Fruit fly (Drosophila melanogaster): Measurements from ENCODE around the gene Sec16.
A peak's percentile ranks its signal among the peaks of the same experiment; 100 is the strongest.

The Sec16 gene

DNA sequence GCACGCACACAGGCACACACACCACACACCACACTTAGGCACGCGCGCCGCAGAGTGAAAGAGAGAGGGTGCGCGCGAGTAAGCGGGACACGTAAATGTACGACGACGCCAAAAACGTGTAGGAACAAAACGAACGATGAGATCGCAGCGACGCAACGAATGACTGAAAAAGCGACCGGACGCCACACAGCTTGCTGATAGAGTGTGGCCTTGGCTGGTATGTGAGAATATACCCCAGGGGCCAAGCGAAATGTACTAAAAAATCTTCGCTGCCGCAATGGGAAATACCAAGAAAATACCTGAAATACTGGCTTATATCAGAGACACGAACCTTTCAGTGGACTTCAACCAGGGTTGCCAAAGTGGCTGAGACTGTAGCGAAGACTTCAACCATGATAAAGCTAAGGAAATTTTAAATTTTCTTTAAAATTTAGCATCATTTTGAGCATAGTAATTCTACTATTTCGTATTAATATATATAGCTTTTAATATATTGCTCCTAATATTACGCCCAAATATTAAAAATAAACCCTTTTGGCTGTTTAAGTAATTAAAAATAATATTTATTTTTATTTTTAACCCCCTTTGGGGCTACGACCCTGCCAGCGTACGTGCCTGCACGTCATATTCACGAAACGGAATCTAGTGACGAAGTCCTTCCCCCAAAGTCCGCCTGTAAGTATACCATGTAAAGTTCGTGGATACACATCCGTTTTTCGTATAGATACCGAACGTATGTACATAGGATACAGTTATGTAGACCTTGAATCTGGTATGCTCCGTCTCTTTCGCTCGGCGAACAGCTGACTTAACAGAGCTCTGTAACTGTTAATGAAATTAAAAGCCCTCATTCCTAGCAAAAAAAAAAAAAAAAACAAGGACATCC, 12.6 kb upstream of the Sec16 start, which contains the start of gene Pits:
TSS of gene Pits (minus strand) at position 210 of the 886 bp plus-strand sequence.
- TF ChIP-seq ase (GFP tag; IDR thresholded peaks at IDR 0.05) (no peak), CG7963 (GFP tag; IDR thresholded peaks at IDR 0.05; ENCODE audit: partially characterized antibody) (no peak), z (GFP tag; IDR thresholded peaks at IDR 0.05) (no peak), CG12155 (GFP tag; optimal IDR thresholded peaks at IDR 0.05) (peak; percentile 25), vvl (GFP tag; IDR thresholded peaks at IDR 0.05) (peak; percentile 43), Myb (GFP tag; optimal IDR thresholded peaks at IDR 0.05) (peak; percentile 75), CG18599 (GFP tag; optimal IDR thresholded peaks at IDR 0.05) (peak; percentile 59), Med (GFP tag) (peak; percentile 94), sisA (GFP tag; IDR thresholded peaks at IDR 0.05) (peak; percentile 27; the same call in 1 of the 2 replicates), CG6683 (GFP tag; optimal IDR thresholded peaks at IDR 0.05) (no peak), pan (optimal IDR thresholded peaks at IDR 0.05) (no peak), pan (GFP tag; optimal IDR thresholded peaks at IDR 0.05 in 1 of 2, IDR thresholded peaks at IDR 0.05 in 1 of 2) (peak in 1 of 2 experiments; percentile 8), grau (tag; optimal IDR thresholded peaks at IDR 0.05) (peak; percentile 56), Blimp-1 (GFP tag; optimal IDR thresholded peaks at IDR 0.05) (peak; percentile 4), schlank (tag; optimal IDR thresholded peaks at IDR 0.05) (no peak), tap (tag; optimal IDR thresholded peaks at IDR 0.05) (no peak), Nf-YC (tag; optimal IDR thresholded peaks at IDR 0.05) (peak; percentile 26), Dip2 (GFP tag; IDR thresholded peaks at IDR 0.05) (no peak), CG7556 (GFP tag; optimal IDR thresholded peaks at IDR 0.05) (peak; percentile 45), NC2β (GFP tag; optimal IDR thresholded peaks at IDR 0.05) (peak; percentile 49), Hsf (GFP tag; optimal IDR thresholded peaks at IDR 0.05) (no peak), phol (tag; optimal IDR thresholded peaks at IDR 0.05) (peak; percentile 63), Max (GFP tag; optimal IDR thresholded peaks at IDR 0.05) (peak; percentile 48), sqz (GFP tag; optimal IDR thresholded peaks at IDR 0.05) (no peak), CG1529 (GFP tag; optimal IDR thresholded peaks at IDR 0.05) (no peak), CG43689 (GFP tag; IDR thresholded peaks at IDR 0.05) (no peak), Atf-2 (GFP tag; optimal IDR thresholded peaks at IDR 0.05) (peak; percentile 12), CG17385 (GFP tag; optimal IDR thresholded peaks at IDR 0.05) (peak; percentile 37), grn (GFP tag; optimal IDR thresholded peaks at IDR 0.05) (peak; percentile 53), CG4424 (GFP tag; optimal IDR thresholded peaks at IDR 0.05) (peak; percentile 24), kah (GFP tag; optimal IDR thresholded peaks at IDR 0.05) (peak; percentile 6), fd96Cb (tag; optimal IDR thresholded peaks at IDR 0.05) (peak; percentile 26), Hr3 (GFP tag; optimal IDR thresholded peaks at IDR 0.05) (peak; percentile 16), CG16815 (GFP tag; optimal IDR thresholded peaks at IDR 0.05) (peak; percentile 43), Sox100B (GFP tag; optimal IDR thresholded peaks at IDR 0.05) (peak; percentile 33), CG8944 (GFP tag; optimal IDR thresholded peaks at IDR 0.05) (no peak), Ssrp (tag; optimal IDR thresholded peaks at IDR 0.05) (no peak), gsb (GFP tag; IDR thresholded peaks at IDR 0.05) (no peak), lilli (GFP tag; optimal IDR thresholded peaks at IDR 0.05) (peak; percentile 30), CG4617 (GFP tag; optimal IDR thresholded peaks at IDR 0.05; ENCODE audit: borderline replicate concordance) (peak; percentile 31), Meics (GFP tag; optimal IDR thresholded peaks at IDR 0.05) (peak; percentile 94), chm (GFP tag; IDR thresholded peaks at IDR 0.05) (peak; percentile 82), CG8089 (GFP tag; optimal IDR thresholded peaks at IDR 0.05) (no peak), CG1024 (GFP tag; IDR thresholded peaks at IDR 0.05) (no peak), Mrtf (GFP tag; IDR thresholded peaks at IDR 0.05) (no peak), unc-4 (GFP tag; IDR thresholded peaks at IDR 0.05; ENCODE audit: partially characterized antibody) (peak; percentile 42), CG6854 (GFP tag; optimal IDR thresholded peaks at IDR 0.05) (peak; percentile 55), Opbp (GFP tag; IDR thresholded peaks at IDR 0.05; ENCODE audit: partially characterized antibody) (peak; percentile 53; the same call in 2 of the 3 replicates), jigr1 (GFP tag; IDR thresholded peaks at IDR 0.05) (0 out of 3 replicates have a peak, but pooled peaks have one; percentile 43)
